Fruit fly (Drosophila melanogaster): ENCODE results near the gene CatB.
A peak's percentile ranks its signal among the peaks of the same experiment; 100 is the strongest.

- TF ChIP-seq Crg-1 (GFP tag; optimal IDR thresholded peaks at IDR 0.05) (no peak), CG14711 (tag; optimal IDR thresholded peaks at IDR 0.05) (no peak), cic (GFP tag; optimal IDR thresholded peaks at IDR 0.05) (peak; percentile 23), CG7101 (tag; optimal IDR thresholded peaks at IDR 0.05) (no peak), CG11617 (GFP tag; optimal IDR thresholded peaks at IDR 0.05) (no peak), bab1 (GFP tag; optimal IDR thresholded peaks at IDR 0.05) (no peak), kay (GFP tag; ENCODE audit: borderline replicate concordance) (no peak), CG1620 (GFP tag; optimal IDR thresholded peaks at IDR 0.05) (no peak), tj (GFP tag; optimal IDR thresholded peaks at IDR 0.05) (no peak), CG5204 (GFP tag; optimal IDR thresholded peaks at IDR 0.05) (no peak)
These were observed 2.1 kb downstream of the CatB start for dm6 chr2L:8707522-8707921.
